Worm (Caenorhabditis elegans) whole organism, L4 larva: ENCODE results near the gene nonu-1.

ENCODE experiments used
- aly-2 ChIP-seq: sonication (generic microtip); optimal IDR thresholded peaks from 2 replicates; lab custom pipeline; 2018; ENCODE audit warnings: missing biosample characterization, missing genetic modification characterization
- ceh-20 ChIP-seq: fragments of 200-800 bp; sonication (Bioruptor generic); IDR thresholded peaks from 2 replicates; pipeline ENCODE4 v1.3.6; 2022; ENCODE audit warnings: missing genetic modification reagents, missing genetic modification characterization, missing compliant biosample characterization
- dpl-1 ChIP-seq: fragments of 150-350 bp; optimal IDR thresholded peaks from 2 replicates; lab custom pipeline; 2014; ENCODE audit warnings: missing biosample characterization, missing genetic modification reagents, missing genetic modification characterization
- egl-43 ChIP-seq: fragments of 200-800 bp; sonication (Bioruptor generic); IDR thresholded peaks from 2 replicates; pipeline ENCODE4 v1.3.6; 2022; ENCODE audit warnings: missing genetic modification reagents, missing genetic modification characterization, missing compliant biosample characterization
- hif-1 ChIP-seq, 2 experiments: sonication (generic microtip); optimal IDR thresholded peaks; 2 replicates each; lab custom pipeline; 2016 to 2017; ENCODE audit warnings: missing compliant biosample characterization in 2 of 2, missing genetic modification characterization in 2 of 2, missing genetic modification reagents in 2 of 2, missing genotype in 2 of 2, mild to moderate bottlenecking in 1 of 2
- mdt-29 ChIP-seq: fragments of 200-800 bp; sonication (Bioruptor generic); IDR thresholded peaks from 2 replicates; pipeline ENCODE4 v1.3.6; 2022; ENCODE audit warnings: missing genetic modification reagents, missing genetic modification characterization, missing compliant biosample characterization

DNA sequence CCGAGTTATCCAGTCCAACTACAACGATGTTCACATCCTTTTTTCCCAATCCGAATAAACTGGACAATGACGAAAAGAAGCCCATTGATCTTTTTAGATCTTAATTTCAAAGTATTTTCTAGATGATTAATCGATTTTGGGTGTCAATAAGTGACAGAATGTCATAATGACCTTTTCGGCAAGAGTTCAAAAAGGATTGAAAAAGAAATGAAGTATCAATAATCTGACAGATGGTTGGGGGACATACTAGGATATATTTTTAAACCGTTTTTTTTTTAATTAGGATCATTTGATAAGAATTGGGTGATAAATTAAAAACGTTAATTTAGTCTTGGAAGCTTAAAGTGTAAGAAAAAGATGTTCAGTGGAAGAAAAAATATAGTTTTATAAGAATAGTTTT is 35.0 kb downstream of the nonu-1 start, which contains the start of gene arl-6:
- TF ChIP-seq dpl-1 (GFP tag; lab: Kevin White, UChicago) (no peak), mdt-29 (no peak), ceh-20 (GFP tag; lab: Robert Waterston, UW) (no peak), aly-2 (no peak), egl-43 (no peak), hif-1 (tag; optimal IDR thresholded peaks at IDR 0.05; lab: Kevin White, UChicago) (no peak)
